Worm (Caenorhabditis elegans) whole organism, L1 larva: ENCODE results near the gene D1044.1.

Experiments
- C04F5.9 ChIP-seq: sonication (generic microtip); optimal IDR thresholded peaks from 2 replicates; lab custom pipeline; 2016; ENCODE audit warnings: missing genetic modification characterization, missing compliant biosample characterization
- C16A3.4 ChIP-seq: fragments of 150-350 bp; optimal IDR thresholded peaks from 2 replicates; lab custom pipeline; 2014; ENCODE audit warnings: missing biosample characterization, missing genetic modification characterization
- C34B4.2 ChIP-seq: sonication (generic microtip); optimal IDR thresholded peaks from 2 replicates; lab custom pipeline; 2017; ENCODE audit warnings: mild to moderate bottlenecking, missing genetic modification characterization, missing compliant biosample characterization
- ama-1 ChIP-seq: fragments of 150-350 bp; optimal IDR thresholded peaks from 2 replicates; lab custom pipeline; 2014
- blmp-1 ChIP-seq: fragments of 150-350 bp; optimal IDR thresholded peaks from 2 replicates; lab custom pipeline; 2014; ENCODE audit warnings: missing biosample characterization, missing genetic modification characterization
- ceh-63 ChIP-seq: fragments of 200-800 bp; sonication (Bioruptor generic); optimal IDR thresholded peaks from 2 replicates; lab custom pipeline; 2018; ENCODE audit warnings: mild to moderate bottlenecking, missing genetic modification characterization, missing compliant biosample characterization
- ceh-8 ChIP-seq: fragments of 200-800 bp; sonication (Bioruptor generic); optimal IDR thresholded peaks from 2 replicates; lab custom pipeline; 2018; ENCODE audit warnings: mild to moderate bottlenecking, missing genetic modification characterization, moderate library complexity, missing compliant biosample characterization
- ceh-88 ChIP-seq: fragments of 200-800 bp; sonication (Bioruptor generic); IDR thresholded peaks from 2 replicates; pipeline ENCODE4 v1.3.6; 2022; ENCODE audit warnings: missing genetic modification characterization, missing compliant biosample characterization
- ces-1 ChIP-seq: fragments of 150-350 bp; optimal IDR thresholded peaks from 2 replicates; lab custom pipeline; 2014; ENCODE audit warnings: missing biosample characterization, missing genetic modification reagents, missing genetic modification characterization
- dpl-1 ChIP-seq, 3 experiments: fragments of 150-350 bp in 2 of 3; sonication (generic microtip) in 1 of 3; optimal IDR thresholded peaks; 2 replicates each; lab custom pipeline; 2014 to 2017; ENCODE audit warnings: missing biosample characterization in 3 of 3, missing genetic modification characterization in 3 of 3, missing genetic modification reagents in 3 of 3
- dsc-1 ChIP-seq: sonication (generic microtip); optimal IDR thresholded peaks from 2 replicates; lab custom pipeline; 2016; ENCODE audit warnings: mild to moderate bottlenecking, missing genetic modification characterization, missing compliant biosample characterization
- efl-1 ChIP-seq, 4 experiments: fragments of 150-350 bp; optimal IDR thresholded peaks in 3 of 4; peaks in 1 of 4; 1 replicate in 1 of 4; 2 replicates in 3 of 4; lab custom pipeline; 2014; ENCODE audit warnings: missing biosample characterization in 2 of 4, missing genetic modification characterization in 2 of 4, missing genetic modification reagents in 2 of 4
- efl-3 ChIP-seq: fragments of 200-800 bp; sonication (Bioruptor generic); optimal IDR thresholded peaks from 2 replicates; lab custom pipeline; 2018; ENCODE audit warnings: mild to moderate bottlenecking, missing genetic modification characterization, missing compliant biosample characterization
- egl-13 ChIP-seq: sonication (generic microtip); optimal IDR thresholded peaks from 2 replicates; lab custom pipeline; 2016; ENCODE audit warnings: missing genotype, missing genetic modification reagents, missing genetic modification characterization, missing compliant biosample characterization
- fkh-4 ChIP-seq: sonication (generic microtip); optimal IDR thresholded peaks from 2 replicates; lab custom pipeline; 2016; ENCODE audit warnings: missing compliant biosample characterization, missing genetic modification characterization, borderline replicate concordance
- fkh-8 ChIP-seq: sonication (generic microtip); optimal IDR thresholded peaks from 2 replicates; lab custom pipeline; 2016; ENCODE audit warnings: mild to moderate bottlenecking, missing genetic modification characterization, missing compliant biosample characterization
- fos-1 ChIP-seq: fragments of 150-350 bp; optimal IDR thresholded peaks from 2 replicates; lab custom pipeline; 2014; ENCODE audit warnings: missing biosample characterization, missing genetic modification characterization
- isw-1 ChIP-seq: fragments of 200-800 bp; sonication (Bioruptor generic); IDR thresholded peaks from 2 replicates; pipeline ENCODE4 v1.3.6; 2022; ENCODE audit warnings: missing genetic modification characterization, missing compliant biosample characterization
- jun-1 ChIP-seq: fragments of 150-350 bp; optimal IDR thresholded peaks from 2 replicates; lab custom pipeline; 2014; ENCODE audit warnings: missing biosample characterization, missing genetic modification reagents, missing genetic modification characterization
- lin-14 ChIP-seq: fragments of 200-800 bp; sonication (Bioruptor generic); optimal IDR thresholded peaks from 2 replicates; lab custom pipeline; 2018; ENCODE audit warnings: mild to moderate bottlenecking, missing genetic modification characterization, moderate library complexity, missing compliant biosample characterization
- lin-35 ChIP-seq, 2 experiments: fragments of 150-350 bp; optimal IDR thresholded peaks; 2 replicates each; lab custom pipeline; 2014; ENCODE audit warnings: missing biosample characterization in 2 of 2, missing genetic modification characterization in 2 of 2, missing genetic modification reagents in 2 of 2
- lin-39 ChIP-seq: fragments of 150-350 bp; optimal IDR thresholded peaks from 2 replicates; lab custom pipeline; 2014; ENCODE audit warnings: missing biosample characterization, missing genetic modification reagents, missing genetic modification characterization
- lsy-2 ChIP-seq, 2 experiments: fragments of 150-350 bp; optimal IDR thresholded peaks; 2 replicates each; lab custom pipeline; 2014; ENCODE audit warnings: missing biosample characterization in 2 of 2, missing genetic modification characterization in 2 of 2
- mef-2 ChIP-seq: fragments of 150-350 bp; optimal IDR thresholded peaks from 2 replicates; lab custom pipeline; 2014; ENCODE audit warnings: missing biosample characterization, missing genetic modification characterization
- mep-1 ChIP-seq: fragments of 150-350 bp; optimal IDR thresholded peaks from 2 replicates; lab custom pipeline; 2014; ENCODE audit warnings: missing biosample characterization, missing genetic modification characterization
- nhr-11 ChIP-seq: fragments of 150-350 bp; optimal IDR thresholded peaks from 2 replicates; lab custom pipeline; 2014; ENCODE audit warnings: missing biosample characterization, missing genetic modification characterization
- nhr-12 ChIP-seq: sonication (generic microtip); optimal IDR thresholded peaks from 2 replicates; lab custom pipeline; 2017; ENCODE audit warnings: missing biosample characterization, missing genetic modification characterization
- nhr-19 ChIP-seq: fragments of 200-800 bp; sonication (Bioruptor generic); conservative IDR thresholded peaks from 2 replicates; pipeline ENCODE4 v1.3.6; 2022; ENCODE audit warnings: missing genetic modification characterization, missing compliant biosample characterization
- nhr-20 ChIP-seq: sonication (generic microtip); optimal IDR thresholded peaks from 2 replicates; lab custom pipeline; 2016; ENCODE audit warnings: mild to moderate bottlenecking, missing genetic modification characterization, missing compliant biosample characterization
- nhr-28 ChIP-seq: fragments of 150-350 bp; optimal IDR thresholded peaks from 2 replicates; lab custom pipeline; 2014; ENCODE audit warnings: missing biosample characterization, missing genetic modification characterization
- nhr-47 ChIP-seq: sonication (generic microtip); optimal IDR thresholded peaks from 2 replicates; lab custom pipeline; 2016; ENCODE audit warnings: mild to moderate bottlenecking, missing genetic modification characterization, moderate library complexity, missing compliant biosample characterization
- nhr-71 ChIP-seq: sonication (generic microtip); optimal IDR thresholded peaks from 2 replicates; lab custom pipeline; 2016; ENCODE audit warnings: mild to moderate bottlenecking, missing genetic modification characterization, moderate library complexity, missing compliant biosample characterization
- pag-3 ChIP-seq: sonication (generic microtip); optimal IDR thresholded peaks from 2 replicates; lab custom pipeline; 2017; ENCODE audit warnings: missing genetic modification characterization, mild to moderate bottlenecking, missing compliant biosample characterization, antibody characterized with exemption, borderline replicate concordance; ENCODE audit not compliant: insufficient read depth
- pax-3 ChIP-seq: fragments of 200-800 bp; sonication (Bioruptor generic); optimal IDR thresholded peaks from 2 replicates; lab custom pipeline; 2018; ENCODE audit warnings: mild to moderate bottlenecking, missing genetic modification characterization, moderate library complexity, missing compliant biosample characterization
- pqm-1 ChIP-seq: sonication (generic microtip); optimal IDR thresholded peaks from 3 replicates; lab custom pipeline; 2017; ENCODE audit warnings: missing biosample characterization, missing genetic modification characterization
- sox-4 ChIP-seq: sonication (generic microtip); optimal IDR thresholded peaks from 2 replicates; lab custom pipeline; 2016; ENCODE audit warnings: missing genetic modification characterization, missing compliant biosample characterization
- swsn-7 ChIP-seq: sonication (generic microtip); optimal IDR thresholded peaks from 2 replicates; lab custom pipeline; 2016; ENCODE audit warnings: missing genetic modification characterization, missing compliant biosample characterization
- tbx-2 ChIP-seq: sonication (generic microtip); optimal IDR thresholded peaks from 2 replicates; lab custom pipeline; 2016; ENCODE audit warnings: missing genetic modification characterization, missing compliant biosample characterization
- unc-130 ChIP-seq: fragments of 150-350 bp; optimal IDR thresholded peaks from 2 replicates; lab custom pipeline; 2017; ENCODE audit warnings: missing biosample characterization, missing genetic modification characterization, inconsistent platforms
- unc-30 ChIP-seq: sonication (generic microtip); optimal IDR thresholded peaks from 2 replicates; lab custom pipeline; 2017; ENCODE audit warnings: missing biosample characterization, missing genetic modification characterization
- unc-86 ChIP-seq: sonication (generic microtip); optimal IDR thresholded peaks from 2 replicates; lab custom pipeline; 2016; ENCODE audit warnings: missing genetic modification characterization, missing compliant biosample characterization
- unc-98 ChIP-seq: fragments of 200-800 bp; sonication (Bioruptor generic); IDR thresholded peaks from 2 replicates; pipeline ENCODE4 v1.3.6; 2022; ENCODE audit warnings: missing genetic modification characterization, missing compliant biosample characterization
- xbp-1 ChIP-seq: sonication (generic microtip); optimal IDR thresholded peaks from 2 replicates; lab custom pipeline; 2016; ENCODE audit warnings: missing genetic modification characterization, missing compliant biosample characterization
- ztf-11 ChIP-seq, 2 experiments: sonication (generic microtip); optimal IDR thresholded peaks; 2 replicates each; lab custom pipeline; 2016 to 2017; ENCODE audit warnings: missing genetic modification characterization in 2 of 2, missing biosample characterization in 1 of 2, missing compliant biosample characterization in 1 of 2

D1044.1 gene

DNA sequence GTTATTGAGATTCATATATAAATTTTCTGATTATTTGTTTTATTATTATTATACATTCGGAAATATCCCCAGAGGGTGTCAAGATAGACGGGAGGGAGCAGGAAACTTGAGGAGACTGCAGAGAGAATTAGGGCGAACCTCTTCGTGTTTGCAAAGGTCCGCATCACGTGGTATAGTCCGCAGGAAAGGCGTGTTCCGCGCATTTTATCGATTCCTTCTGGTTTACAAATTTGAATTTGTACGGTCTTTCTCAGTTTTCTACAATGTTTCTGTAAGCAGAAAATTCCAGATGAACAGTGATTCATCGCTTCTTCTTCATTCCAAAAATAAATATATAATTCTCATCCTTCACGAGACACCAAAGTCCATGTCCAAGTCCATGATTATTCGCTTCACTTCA lies 44.2 kb upstream of the D1044.1 start:
- TF ChIP-seq lin-14: peak; percentile 8
- no peak for TF ChIP-seq unc-98 (GFP tag; lab: Robert Waterston, UW)
- no peak for TF ChIP-seq jun-1 (tag; lab: Kevin White, UChicago)
- TF ChIP-seq C34B4.2 (tag; lab: Kevin White, UChicago): no peak
- no peak for TF ChIP-seq ceh-88 (GFP tag; lab: Robert Waterston, UW)
- TF ChIP-seq nhr-11 (tag; lab: Kevin White, UChicago): no peak
- TF ChIP-seq efl-1 (optimal IDR thresholded peaks at IDR 0.05; lab: Kevin White, UChicago): no peak
- peak in 1 of 2 experiments; percentile 44 for TF ChIP-seq efl-1 (GFP tag; optimal IDR thresholded peaks at IDR 0.05 in 1 of 2; lab: Kevin White, UChicago)
- TF ChIP-seq isw-1 (GFP tag; lab: Robert Waterston, UW): no peak
- no peak for TF ChIP-seq pag-3 (tag; lab: Kevin White, UChicago)
- peak in 1 of 2 experiments; percentile 10 for TF ChIP-seq ztf-11 (tag; optimal IDR thresholded peaks at IDR 0.05; lab: Kevin White, UChicago)

DNA sequence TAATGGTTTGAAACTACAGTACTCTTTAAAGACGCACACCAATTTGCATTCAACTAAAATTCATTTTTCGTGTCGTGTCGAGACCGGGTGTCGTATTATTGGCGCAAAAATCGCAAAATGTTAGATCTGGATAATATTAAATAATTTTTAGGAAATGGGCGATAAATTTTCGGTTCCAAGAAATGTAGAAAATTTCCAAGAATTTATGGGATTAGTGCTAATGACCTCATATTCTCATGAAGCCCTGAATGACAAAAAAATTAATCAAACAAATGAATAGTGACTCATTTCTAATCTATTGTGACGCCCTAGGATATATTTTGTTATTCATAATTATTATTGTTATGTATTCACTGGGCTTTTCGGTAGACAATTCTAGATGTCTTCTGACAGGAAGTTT lies 43.4 kb upstream of the D1044.1 start:
- peak; percentile 56 for TF ChIP-seq nhr-11 (tag; lab: Kevin White, UChicago)
- no peak for TF ChIP-seq nhr-12 (tag; lab: Kevin White, UChicago)
- peak; percentile 80 for TF ChIP-seq sox-4 (tag; lab: Kevin White, UChicago)
- TF ChIP-seq C04F5.9 (tag; lab: Kevin White, UChicago): no peak
- peak; percentile 58 for TF ChIP-seq fkh-4 (tag; lab: Kevin White, UChicago)
- peak; percentile 39 for TF ChIP-seq ceh-8 (GFP tag; lab: Kevin White, UChicago)
- no peak for TF ChIP-seq ama-1 (lab: Kevin White, UChicago)
- peak; percentile 19 for TF ChIP-seq swsn-7 (tag; lab: Kevin White, UChicago)
- TF ChIP-seq dsc-1 (tag; lab: Kevin White, UChicago): peak; percentile 99
- no peak for TF ChIP-seq unc-98 (GFP tag; lab: Robert Waterston, UW)
- no peak for TF ChIP-seq blmp-1 (tag; lab: Kevin White, UChicago)
- TF ChIP-seq nhr-20 (tag; lab: Kevin White, UChicago): peak; percentile 19
- TF ChIP-seq nhr-47: peak; percentile 84
- peak; percentile 30 for TF ChIP-seq egl-13
- TF ChIP-seq nhr-19 (GFP tag; lab: Robert Waterston, UW): no peak
- peak; percentile 77 for TF ChIP-seq nhr-71 (tag; lab: Kevin White, UChicago)
- peak; percentile 35 for TF ChIP-seq fos-1 (tag; lab: Kevin White, UChicago)
- TF ChIP-seq lin-14: peak; percentile 17
- TF ChIP-seq mef-2: no peak
- no peak for TF ChIP-seq ceh-63 (GFP tag; lab: Kevin White, UChicago)
- TF ChIP-seq lsy-2 (tag; optimal IDR thresholded peaks at IDR 0.05; lab: Kevin White, UChicago): peak; percentile 7 to 19
- no peak for TF ChIP-seq efl-3 (GFP tag; lab: Kevin White, UChicago)
- peak; percentile 83 for TF ChIP-seq pax-3 (tag; lab: Kevin White, UChicago)
- peak; percentile 88 for TF ChIP-seq fkh-8 (tag; lab: Kevin White, UChicago)
- peak; percentile 8 for TF ChIP-seq unc-86 (tag; lab: Kevin White, UChicago)

- no peak for TF ChIP-seq pqm-1 (tag; lab: Kevin White, UChicago)
- TF ChIP-seq nhr-71 (tag; lab: Kevin White, UChicago): peak; percentile 72
- TF ChIP-seq efl-3 (GFP tag; lab: Kevin White, UChicago): no peak
- peak; percentile 60 for TF ChIP-seq blmp-1 (tag; lab: Kevin White, UChicago)
- peak; percentile 21 for TF ChIP-seq unc-130 (tag; lab: Kevin White, UChicago)
- TF ChIP-seq egl-13: no peak
- TF ChIP-seq nhr-19 (GFP tag; lab: Robert Waterston, UW): peak; percentile 52
- TF ChIP-seq lin-14: peak; percentile 63
- peak; percentile 24 for TF ChIP-seq C16A3.4 (tag; lab: Kevin White, UChicago)
- peak; percentile 14 for TF ChIP-seq xbp-1 (tag; lab: Kevin White, UChicago)
- no peak for TF ChIP-seq nhr-28
- peak in 1 of 2 experiments; percentile 41 for TF ChIP-seq efl-1 (optimal IDR thresholded peaks at IDR 0.05; lab: Kevin White, UChicago)
- TF ChIP-seq efl-1 (GFP tag; optimal IDR thresholded peaks at IDR 0.05 in 1 of 2; lab: Kevin White, UChicago): peak; percentile 42 to 95
- TF ChIP-seq lin-35 (GFP tag; optimal IDR thresholded peaks at IDR 0.05; lab: Kevin White, UChicago): peak; percentile 21 to 87
- peak; percentile 69 for TF ChIP-seq fkh-8 (tag; lab: Kevin White, UChicago)
- TF ChIP-seq ces-1 (GFP tag; lab: Kevin White, UChicago): no peak
- peak; percentile 38 for TF ChIP-seq tbx-2 (tag; lab: Kevin White, UChicago)
- peak; percentile 44 for TF ChIP-seq sox-4 (tag; lab: Kevin White, UChicago)
- TF ChIP-seq unc-30 (tag; lab: Kevin White, UChicago): no peak
- peak; percentile 14 to 54 (median 50) for TF ChIP-seq dpl-1 (GFP tag; optimal IDR thresholded peaks at IDR 0.05; lab: Kevin White, UChicago)
- no peak for TF ChIP-seq ama-1 (lab: Kevin White, UChicago)
- no peak for TF ChIP-seq isw-1 (GFP tag; lab: Robert Waterston, UW)
- no peak for TF ChIP-seq lin-39 (tag; lab: Kevin White, UChicago)
- peak; percentile 49 for TF ChIP-seq mep-1 (tag; lab: Kevin White, UChicago)
These were observed 42.5 kb upstream of the D1044.1 start, which contains the start of gene R02F2.1 for ce11 chrIII:5501358-5502287. Gene R02F2.1, plus strand, starts transcription at chrIII:5501885.
